Worm (Caenorhabditis elegans) whole organism, late embryonic: ENCODE results near the gene T05A8.11.

Experiments
- C08G9.2 ChIP-seq: sonication (generic microtip); optimal IDR thresholded peaks from 2 replicates; lab custom pipeline; 2016; ENCODE audit warnings: mild to moderate bottlenecking, missing genetic modification characterization, moderate library complexity, missing compliant biosample characterization
- C38D4.7 ChIP-seq: fragments of 200-800 bp; sonication (Bioruptor generic); optimal IDR thresholded peaks from 2 replicates; lab custom pipeline; 2018; ENCODE audit warnings: mild to moderate bottlenecking, missing genetic modification characterization, moderate library complexity, missing compliant biosample characterization
- K02D7.2 ChIP-seq: sonication (generic microtip); optimal IDR thresholded peaks from 2 replicates; lab custom pipeline; 2017; ENCODE audit warnings: mild to moderate bottlenecking, missing genetic modification characterization, missing compliant biosample characterization
- K09A11.1 ChIP-seq: sonication (generic microtip); optimal IDR thresholded peaks from 2 replicates; lab custom pipeline; 2017; ENCODE audit warnings: antibody characterized with exemption, mild to moderate bottlenecking, missing genetic modification characterization, missing compliant biosample characterization; ENCODE audit not compliant: insufficient read depth
- T23F11.4 ChIP-seq: fragments of 200-800 bp; sonication (Bioruptor generic); optimal IDR thresholded peaks from 2 replicates; lab custom pipeline; 2018; ENCODE audit warnings: mild to moderate bottlenecking, missing genetic modification characterization, missing compliant biosample characterization
- ahr-1 ChIP-seq: sonication (generic microtip); optimal IDR thresholded peaks from 2 replicates; lab custom pipeline; 2016; ENCODE audit warnings: missing genetic modification characterization, missing compliant biosample characterization
- ama-1 ChIP-seq: fragments of 150-350 bp; optimal IDR thresholded peaks from 2 replicates; lab custom pipeline; 2014
- ceh-18 ChIP-seq: sonication (generic microtip); optimal IDR thresholded peaks from 2 replicates; lab custom pipeline; 2016; ENCODE audit warnings: missing genetic modification characterization, missing compliant biosample characterization
- ceh-19 ChIP-seq: fragments of 200-800 bp; sonication (Bioruptor generic); optimal IDR thresholded peaks from 2 replicates; lab custom pipeline; 2018; ENCODE audit warnings: mild to moderate bottlenecking, missing genetic modification characterization, missing compliant biosample characterization
- ceh-2 ChIP-seq: sonication (generic microtip); optimal IDR thresholded peaks from 2 replicates; lab custom pipeline; 2016; ENCODE audit warnings: missing genotype, missing genetic modification characterization, missing compliant biosample characterization
- ceh-24 ChIP-seq: sonication (generic microtip); optimal IDR thresholded peaks from 2 replicates; lab custom pipeline; 2016; ENCODE audit warnings: mild to moderate bottlenecking, missing genetic modification characterization, missing compliant biosample characterization
- ceh-31 ChIP-seq: sonication (generic microtip); optimal IDR thresholded peaks from 2 replicates; lab custom pipeline; 2016; ENCODE audit warnings: missing genetic modification characterization, missing compliant biosample characterization
- ceh-34 ChIP-seq: sonication (generic microtip); optimal IDR thresholded peaks from 2 replicates; lab custom pipeline; 2016; ENCODE audit warnings: mild to moderate bottlenecking, missing genetic modification characterization, missing compliant biosample characterization
- ceh-48 ChIP-seq: sonication (generic microtip); optimal IDR thresholded peaks from 2 replicates; lab custom pipeline; 2016; ENCODE audit warnings: missing genetic modification characterization, inconsistent platforms, missing compliant biosample characterization
- ceh-6 ChIP-seq: fragments of 200-800 bp; sonication (Bioruptor generic); optimal IDR thresholded peaks from 2 replicates; lab custom pipeline; 2018; ENCODE audit warnings: mild to moderate bottlenecking, missing genetic modification characterization, missing compliant biosample characterization
- ceh-9 ChIP-seq: sonication (generic microtip); optimal IDR thresholded peaks from 2 replicates; lab custom pipeline; 2016; ENCODE audit warnings: mild to moderate bottlenecking, missing genetic modification characterization, inconsistent platforms, missing compliant biosample characterization
- elt-4 ChIP-seq: sonication (generic microtip); optimal IDR thresholded peaks from 2 replicates; lab custom pipeline; 2016; ENCODE audit warnings: missing genetic modification characterization, missing compliant biosample characterization
- ets-4 ChIP-seq: sonication (generic microtip); optimal IDR thresholded peaks from 2 replicates; lab custom pipeline; 2016; ENCODE audit warnings: missing genetic modification characterization, missing compliant biosample characterization
- eyg-1 ChIP-seq: sonication (generic microtip); optimal IDR thresholded peaks from 2 replicates; lab custom pipeline; 2016; ENCODE audit warnings: missing genotype, missing genetic modification characterization, missing compliant biosample characterization
- fkh-6 ChIP-seq: sonication (generic microtip); optimal IDR thresholded peaks from 2 replicates; lab custom pipeline; 2016; ENCODE audit warnings: missing genetic modification characterization, missing compliant biosample characterization
- gmeb-2 ChIP-seq: sonication (generic microtip); optimal IDR thresholded peaks from 2 replicates; lab custom pipeline; 2016; ENCODE audit warnings: missing genetic modification characterization, inconsistent platforms, missing compliant biosample characterization
- hlh-13 ChIP-seq: fragments of 200-800 bp; sonication (Bioruptor generic); optimal IDR thresholded peaks from 2 replicates; lab custom pipeline; 2018; ENCODE audit warnings: mild to moderate bottlenecking, missing genetic modification characterization, missing compliant biosample characterization
- hlh-15 ChIP-seq: sonication (generic microtip); optimal IDR thresholded peaks from 2 replicates; lab custom pipeline; 2016; ENCODE audit warnings: missing genetic modification characterization, missing compliant biosample characterization
- hlh-30 ChIP-seq: sonication (generic microtip); optimal IDR thresholded peaks from 2 replicates; lab custom pipeline; 2017; ENCODE audit warnings: antibody characterized with exemption, missing genetic modification characterization, missing compliant biosample characterization; ENCODE audit not compliant: insufficient read depth
- hlh-8 ChIP-seq: sonication (generic microtip); optimal IDR thresholded peaks from 2 replicates; lab custom pipeline; 2016; ENCODE audit warnings: missing genotype, missing genetic modification characterization, missing compliant biosample characterization
- lin-11 ChIP-seq: fragments of 200-800 bp; sonication (Bioruptor generic); optimal IDR thresholded peaks from 2 replicates; lab custom pipeline; 2018; ENCODE audit warnings: mild to moderate bottlenecking, missing genetic modification characterization, missing compliant biosample characterization
- nhr-232 ChIP-seq: sonication (generic microtip); optimal IDR thresholded peaks from 2 replicates; lab custom pipeline; 2016; ENCODE audit warnings: missing genetic modification characterization, missing compliant biosample characterization
- npax-4 ChIP-seq: sonication (generic microtip); optimal IDR thresholded peaks from 2 replicates; lab custom pipeline; 2016; ENCODE audit warnings: missing genetic modification characterization, missing compliant biosample characterization
- pat-9 ChIP-seq: fragments of 200-800 bp; sonication (Bioruptor generic); optimal IDR thresholded peaks from 2 replicates; lab custom pipeline; 2018; ENCODE audit warnings: mild to moderate bottlenecking, missing genetic modification characterization, moderate library complexity, missing compliant biosample characterization
- pax-1 ChIP-seq: fragments of 150-350 bp; optimal IDR thresholded peaks from 2 replicates; lab custom pipeline; 2014; ENCODE audit warnings: missing biosample characterization, missing genetic modification characterization
- pha-4 ChIP-seq: fragments of 150-350 bp; optimal IDR thresholded peaks from 2 replicates; lab custom pipeline; 2018; ENCODE audit warnings: missing biosample characterization, missing genetic modification reagents, missing genetic modification characterization
- pqm-1 ChIP-seq: sonication (generic microtip); optimal IDR thresholded peaks from 2 replicates; lab custom pipeline; 2016; ENCODE audit warnings: missing genetic modification characterization, missing compliant biosample characterization
- rnt-1 ChIP-seq: sonication (generic microtip); optimal IDR thresholded peaks from 2 replicates; lab custom pipeline; 2016; ENCODE audit warnings: missing genetic modification characterization, missing compliant biosample characterization
- tbx-2 ChIP-seq: sonication (generic microtip); optimal IDR thresholded peaks from 2 replicates; lab custom pipeline; 2016; ENCODE audit warnings: missing genetic modification characterization, missing compliant biosample characterization
- unc-3 ChIP-seq, 2 experiments: fragments of 200-800 bp in 1 of 2; sonication (Bioruptor generic) in 1 of 2; sonication (generic microtip) in 1 of 2; conservative IDR thresholded peaks in 1 of 2; optimal IDR thresholded peaks in 1 of 2; 2 replicates each; pipeline versions ENCODE4 v1.3.6 to Lab custom; 2016 to 2022; ENCODE audit warnings: missing compliant biosample characterization in 2 of 2, missing genetic modification characterization in 2 of 2, missing genetic modification reagents in 1 of 2
- unc-42 ChIP-seq: sonication (generic microtip); optimal IDR thresholded peaks from 2 replicates; lab custom pipeline; 2016; ENCODE audit warnings: missing genotype, missing genetic modification characterization, missing compliant biosample characterization
- unc-55 ChIP-seq: sonication (generic microtip); optimal IDR thresholded peaks from 2 replicates; lab custom pipeline; 2017; ENCODE audit warnings: missing biosample characterization, missing genetic modification reagents, missing genetic modification characterization
- zip-5 ChIP-seq: sonication (generic microtip); optimal IDR thresholded peaks from 2 replicates; lab custom pipeline; 2016; ENCODE audit warnings: missing genetic modification characterization, missing compliant biosample characterization

The T05A8.11 gene

DNA sequence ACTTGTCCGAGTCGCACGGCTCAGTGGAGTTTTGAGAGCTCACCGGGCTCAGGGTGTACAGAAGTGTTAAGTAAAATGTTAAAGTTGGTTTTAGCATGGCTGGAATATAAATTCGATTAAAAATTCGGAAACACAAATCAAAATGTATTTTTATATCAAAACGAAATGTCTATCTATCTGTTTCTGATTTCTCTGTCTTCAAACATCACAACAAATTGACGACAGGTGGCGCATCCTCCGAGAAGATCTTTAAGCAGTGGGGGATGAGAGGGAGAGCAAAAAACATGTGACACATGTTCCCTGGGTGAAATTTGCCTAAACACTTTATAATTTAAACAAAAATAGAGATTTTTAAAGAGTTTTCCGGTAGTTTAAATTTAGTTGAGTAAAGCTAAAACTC lies 43.6 kb upstream of the T05A8.11 start, which contains the start of gene F08D12.7:
F08D12.7 (minus strand) TSS at position 101 of the 400 bp plus-strand sequence.
- TF ChIP-seq C38D4.7 (GFP tag; lab: Kevin White, UChicago) (no peak), unc-55 (GFP tag; lab: Kevin White, UChicago) (no peak), tbx-2 (tag; lab: Kevin White, UChicago) (no peak), nhr-232 (tag; lab: Kevin White, UChicago) (no peak), ceh-31 (tag; lab: Kevin White, UChicago) (no peak), fkh-6 (tag; lab: Kevin White, UChicago) (no peak), unc-42 (tag; lab: Kevin White, UChicago) (no peak), ceh-18 (no peak), npax-4 (tag; lab: Kevin White, UChicago) (no peak), pqm-1 (tag; lab: Kevin White, UChicago) (no peak), elt-4 (no peak), ceh-2 (tag; lab: Kevin White, UChicago) (no peak), C08G9.2 (no peak), rnt-1 (no peak), K02D7.2 (tag; lab: Kevin White, UChicago) (no peak)

ce11 chrII:2766331-2766730 lies 40.9 kb upstream of the T05A8.11 start, which contains the start of gene F08D12.15:
Gene F08D12.15 (plus strand): TSS chrII:2766631.
- no peak for TF ChIP-seq ceh-6 (GFP tag; lab: Kevin White, UChicago)
- no peak for TF ChIP-seq ama-1 (lab: Kevin White, UChicago)
- no peak for TF ChIP-seq unc-3 (GFP tag; conservative IDR thresholded peaks at IDR 0.05; lab: Robert Waterston, UW)
- no peak for TF ChIP-seq unc-3 (tag; optimal IDR thresholded peaks at IDR 0.05; lab: Kevin White, UChicago)
- no peak for TF ChIP-seq ceh-34 (tag; lab: Kevin White, UChicago)
- TF ChIP-seq K09A11.1 (tag; lab: Kevin White, UChicago): no peak
- TF ChIP-seq hlh-13 (GFP tag; lab: Kevin White, UChicago): no peak
- no peak for TF ChIP-seq zip-5 (tag; lab: Kevin White, UChicago)
- TF ChIP-seq elt-4: no peak
- no peak for TF ChIP-seq T23F11.4 (GFP tag; lab: Kevin White, UChicago)
- no peak for TF ChIP-seq pax-1 (tag; lab: Kevin White, UChicago)
- no peak for TF ChIP-seq pha-4
- TF ChIP-seq ceh-24: no peak
- TF ChIP-seq hlh-8 (tag; lab: Kevin White, UChicago): no peak
- TF ChIP-seq C38D4.7 (GFP tag; lab: Kevin White, UChicago): no peak
- no peak for TF ChIP-seq ets-4 (tag; lab: Kevin White, UChicago)
- no peak for TF ChIP-seq eyg-1

- TF ChIP-seq pax-1 (tag; lab: Kevin White, UChicago): no peak
- TF ChIP-seq npax-4 (tag; lab: Kevin White, UChicago): no peak
- no peak for TF ChIP-seq tbx-2 (tag; lab: Kevin White, UChicago)
- TF ChIP-seq C08G9.2: no peak
- TF ChIP-seq hlh-30: no peak
- TF ChIP-seq hlh-15: no peak
- no peak for TF ChIP-seq pat-9
- no peak for TF ChIP-seq ahr-1
- TF ChIP-seq lin-11 (tag; lab: Kevin White, UChicago): no peak
- no peak for TF ChIP-seq gmeb-2 (tag; lab: Kevin White, UChicago)
- TF ChIP-seq ceh-19 (GFP tag; lab: Kevin White, UChicago): no peak
- no peak for TF ChIP-seq fkh-6 (tag; lab: Kevin White, UChicago)
- TF ChIP-seq ceh-9: no peak
- TF ChIP-seq ceh-48 (tag; lab: Kevin White, UChicago): no peak
Measured at ce11 chrII:2764664-2765063, 39.2 kb upstream of the T05A8.11 start, which contains the start of gene fbxb-108. Gene fbxb-108 (plus strand): TSS chrII:2764964.
